Worm (Caenorhabditis elegans) whole organism, early embryonic: ENCODE results near the gene F28C1.3.

ENCODE experiments used
- B0310.2 ChIP-seq: sonication (generic microtip); optimal IDR thresholded peaks from 2 replicates; lab custom pipeline; 2016; ENCODE audit warnings: mild to moderate bottlenecking, missing genetic modification characterization, missing compliant biosample characterization
- hmg-4 ChIP-seq: fragments of 200-800 bp; sonication (Bioruptor generic); optimal IDR thresholded peaks from 2 replicates; lab custom pipeline; 2018; ENCODE audit warnings: mild to moderate bottlenecking, missing genetic modification characterization, missing compliant biosample characterization
- pes-1 ChIP-seq: fragments of 200-800 bp; sonication (Bioruptor generic); IDR thresholded peaks from 2 replicates; pipeline ENCODE4 v1.3.6; 2022; ENCODE audit warnings: missing genetic modification reagents, missing genetic modification characterization, missing compliant biosample characterization
- tbx-11 ChIP-seq: fragments of 200-800 bp; sonication (Bioruptor generic); IDR thresholded peaks from 2 replicates; pipeline ENCODE4 v1.3.6; 2022; ENCODE audit warnings: missing genetic modification characterization, missing compliant biosample characterization

DNA sequence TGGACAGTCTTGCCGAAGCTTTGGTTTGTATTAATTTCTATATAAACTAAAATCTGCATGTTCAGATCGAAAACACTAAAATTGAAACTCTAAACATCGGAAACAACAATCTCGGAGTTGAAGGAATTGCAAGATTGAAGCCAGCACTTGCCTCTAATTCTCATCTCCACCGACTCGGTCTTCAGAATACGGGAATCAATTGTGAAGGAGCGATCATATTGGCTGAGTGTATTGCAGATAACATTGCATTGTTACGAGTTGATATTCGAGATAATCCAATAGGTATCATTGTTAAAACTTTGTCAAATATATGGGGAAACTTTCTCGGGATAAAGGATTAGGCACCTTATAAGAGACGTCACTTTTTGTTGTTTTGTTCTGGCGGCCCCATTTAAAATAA lies 1.9 kb downstream of the F28C1.3 start:
- TF ChIP-seq B0310.2 (tag; lab: Kevin White, UChicago): no peak
- TF ChIP-seq hmg-4: no peak
- no peak for TF ChIP-seq tbx-11 (GFP tag; lab: Robert Waterston, UW)
- no peak for TF ChIP-seq pes-1 (GFP tag; lab: Robert Waterston, UW)
